Worm (Caenorhabditis elegans): ENCODE results near the gene acc-4.

Gene acc-4

DNA sequence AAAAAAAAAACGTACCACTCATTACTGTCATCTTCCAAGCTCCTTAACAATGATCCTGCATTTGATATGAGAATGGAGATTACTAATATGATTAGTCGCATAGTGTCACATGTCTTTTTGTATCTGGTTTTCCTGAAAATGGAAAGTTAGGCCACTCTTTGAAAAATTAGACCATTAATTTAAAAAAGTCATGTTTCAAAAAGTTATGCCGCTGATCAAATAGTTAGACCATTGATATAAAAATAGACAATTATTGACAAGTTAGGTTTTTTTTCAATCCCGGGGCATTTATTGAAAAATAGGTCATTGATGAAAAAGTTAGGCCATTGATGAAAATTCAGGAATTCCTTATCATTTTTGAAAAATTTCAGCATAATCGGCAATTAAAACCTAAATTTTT is at the start of gene acc-4:
acc-4 (minus strand) TSS at position 101 of the 400 bp plus-strand sequence.
- no peak for TF ChIP-seq unc-62 (GFP tag; optimal IDR thresholded peaks at IDR 0.05)

- TF ChIP-seq unc-62 (GFP tag; optimal IDR thresholded peaks at IDR 0.05), result no peak
Measured at ce11 chrIII:13530838-13531237, 46.9 kb upstream of the acc-4 start.

- TF ChIP-seq unc-62 (GFP tag; optimal IDR thresholded peaks at IDR 0.05), result no peak
Measured at ce11 chrIII:13530017-13530416, 46.1 kb upstream of the acc-4 start.

- no peak for TF ChIP-seq unc-62 (GFP tag; optimal IDR thresholded peaks at IDR 0.05)
Measured at ce11 chrIII:13528513-13529249, 44.8 kb upstream of the acc-4 start.

DNA sequence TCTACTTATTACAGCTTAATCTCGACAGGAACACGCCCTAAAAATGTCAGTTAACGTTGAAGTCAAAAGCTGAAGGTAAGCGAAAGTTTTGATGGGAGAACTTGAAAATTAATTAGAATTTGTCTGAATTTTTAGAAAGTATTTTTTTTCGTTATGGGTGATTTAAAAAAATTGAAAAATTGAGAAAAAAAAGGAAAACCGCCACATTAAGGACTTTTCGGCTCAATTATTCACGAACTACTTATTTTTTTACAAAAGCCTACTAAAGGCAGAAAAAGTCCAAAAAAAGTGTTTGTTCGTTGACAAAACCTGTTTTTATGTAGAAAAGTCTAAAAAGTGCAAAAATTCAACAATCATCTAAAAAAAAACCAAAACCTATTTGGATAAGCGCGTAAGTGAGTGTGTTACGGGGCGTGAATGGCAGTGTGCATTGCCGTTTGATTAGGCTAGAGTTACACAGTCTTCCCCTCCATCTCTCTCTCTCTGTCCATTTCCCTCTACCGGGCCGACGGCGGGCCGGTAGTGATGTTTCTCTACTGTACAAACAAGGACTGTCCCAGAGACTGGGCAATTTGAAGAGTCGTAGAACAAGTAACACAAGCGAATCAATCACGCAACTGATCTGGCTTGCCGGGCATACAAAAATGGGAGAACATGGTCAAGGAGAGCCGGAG is 43.6 kb upstream of the acc-4 start, which contains the start of gene lron-13:
lron-13 (plus strand) TSS at position 15 of the 674 bp plus-strand sequence.
- no peak for TF ChIP-seq unc-62 (GFP tag; optimal IDR thresholded peaks at IDR 0.05)

DNA sequence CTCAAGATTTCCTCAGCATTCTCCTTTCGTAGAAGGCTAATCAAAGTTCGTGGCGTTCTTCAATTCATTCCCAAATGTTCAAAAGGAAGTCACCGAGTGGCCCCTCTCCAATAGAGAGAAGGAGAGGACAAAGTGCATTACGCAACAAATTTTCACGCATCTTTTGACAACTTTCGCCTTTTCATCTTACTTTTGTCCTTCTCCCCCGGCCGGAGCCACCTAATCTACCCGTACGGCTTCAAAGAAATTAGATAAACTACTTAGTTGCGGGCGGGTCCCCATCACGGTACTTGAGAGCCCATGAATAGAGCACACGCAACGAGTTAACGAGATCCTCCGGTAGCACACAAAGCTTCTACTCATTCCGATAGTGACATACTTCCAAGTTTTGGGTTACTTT is 42.8 kb upstream of the acc-4 start:
- TF ChIP-seq unc-62 (GFP tag; optimal IDR thresholded peaks at IDR 0.05), result no peak

DNA sequence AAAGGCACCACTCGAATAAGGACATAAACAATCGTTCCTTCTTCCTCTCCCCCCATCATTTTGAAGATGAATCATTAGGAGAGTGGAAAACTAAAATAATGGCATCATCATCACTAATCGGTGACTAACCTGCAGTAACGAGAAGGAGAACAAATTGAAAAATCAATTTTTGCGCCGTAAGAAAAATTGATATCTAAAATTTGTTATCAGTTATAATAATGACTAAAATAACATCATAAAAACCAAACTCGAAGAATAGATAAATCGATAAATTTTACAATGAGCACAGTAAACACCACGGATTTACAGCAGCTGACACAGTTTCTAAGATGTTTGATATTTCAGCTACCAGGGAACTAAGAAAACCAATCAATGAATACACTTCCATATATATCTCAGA is 42.3 kb upstream of the acc-4 start:
- no peak for TF ChIP-seq unc-62 (GFP tag; optimal IDR thresholded peaks at IDR 0.05)

DNA sequence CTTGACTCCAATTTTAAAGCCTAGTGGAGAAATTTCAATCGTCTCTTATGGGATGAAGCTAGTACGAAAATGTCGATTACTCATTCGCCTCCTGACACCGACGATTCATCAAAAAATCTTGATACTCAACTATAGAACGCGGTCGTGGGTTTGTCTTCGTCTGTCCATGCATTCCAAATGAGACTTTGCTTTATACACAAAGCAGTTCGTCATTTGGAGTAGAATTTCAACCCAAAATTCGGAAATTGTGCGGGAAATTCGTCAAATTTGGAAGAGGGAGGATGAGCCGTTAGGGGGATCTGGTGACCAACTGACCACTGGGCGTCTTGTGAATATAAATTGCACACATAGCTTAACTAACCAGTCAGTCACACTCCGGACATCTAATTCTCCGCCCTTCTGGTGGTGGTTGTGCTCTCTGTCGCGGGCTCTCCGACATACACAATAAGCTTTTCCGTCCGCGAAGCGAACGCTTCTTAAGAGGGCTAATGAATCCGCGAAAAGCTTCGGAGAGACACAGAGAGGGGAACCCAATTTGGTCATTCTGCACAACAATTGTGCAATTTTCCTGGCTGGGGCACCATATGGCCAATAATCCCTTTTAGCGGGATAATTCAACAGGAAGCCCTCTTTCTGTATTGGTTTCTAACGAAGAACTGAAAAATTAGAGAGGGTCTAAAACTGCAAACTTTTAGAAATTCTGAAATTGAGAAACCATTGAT is 41.4 kb upstream of the acc-4 start:
- TF ChIP-seq unc-62 (GFP tag; optimal IDR thresholded peaks at IDR 0.05), result no peak

DNA sequence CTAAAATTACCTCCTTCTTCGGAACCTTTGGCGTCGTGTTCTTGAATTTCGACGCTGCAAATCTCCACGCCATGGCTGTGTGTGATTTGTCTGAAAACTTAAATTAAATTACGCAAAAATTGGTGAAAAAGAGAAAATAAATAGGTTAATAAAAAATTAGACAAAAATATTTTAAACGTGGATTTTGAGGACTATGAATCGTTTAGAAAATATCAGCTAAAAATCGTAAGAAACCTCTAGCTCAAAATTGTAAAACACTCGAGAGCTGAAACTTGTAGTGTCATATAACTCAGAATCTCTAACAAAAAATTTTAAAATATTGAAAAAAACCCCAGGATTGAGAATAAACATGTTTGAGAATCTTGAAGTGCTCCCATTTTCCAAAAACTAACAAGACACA is 40.1 kb upstream of the acc-4 start, which contains the start of gene pod-1:
pod-1 (minus strand) TSS at position 101 of the 400 bp plus-strand sequence.
- no peak for TF ChIP-seq unc-62 (GFP tag; optimal IDR thresholded peaks at IDR 0.05)

- TF ChIP-seq unc-62 (GFP tag; optimal IDR thresholded peaks at IDR 0.05), result no peak
Measured at ce11 chrIII:13518437-13518836, 34.5 kb upstream of the acc-4 start.

ce11 chrIII:13514470-13514869 is 30.5 kb upstream of the acc-4 start, which contains the start of gene mlh-1:
Gene mlh-1 (minus strand): TSS chrIII:13514570.
- no peak for TF ChIP-seq unc-62 (GFP tag; optimal IDR thresholded peaks at IDR 0.05)

DNA sequence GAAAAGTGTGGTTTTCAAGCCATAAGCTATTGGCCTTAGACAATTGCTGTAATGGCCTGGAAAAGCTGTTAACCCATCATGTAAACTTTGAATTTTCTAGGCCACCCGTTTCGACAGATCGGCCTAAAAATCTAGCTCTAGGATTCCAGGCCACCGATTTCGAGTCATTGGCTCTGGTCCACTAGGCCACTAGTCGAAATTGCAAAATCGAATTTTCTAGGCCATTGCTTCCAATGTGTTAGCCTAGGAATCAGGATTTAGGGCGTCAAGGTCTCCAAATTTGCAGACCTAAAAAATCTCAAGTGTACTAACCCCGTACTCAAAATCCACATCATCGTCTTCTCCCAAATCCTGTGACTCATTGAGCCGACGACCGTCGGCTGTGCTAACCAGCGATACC is 26.8 kb upstream of the acc-4 start:
- no peak for TF ChIP-seq unc-62 (GFP tag; optimal IDR thresholded peaks at IDR 0.05)

ce11 chrIII:13505718-13506117 is 21.8 kb upstream of the acc-4 start, which contains the start of gene T28A8.3:
Gene T28A8.3 (plus strand): TSS chrIII:13506018.
- no peak for TF ChIP-seq unc-62 (GFP tag; optimal IDR thresholded peaks at IDR 0.05)

ce11 chrIII:13503379-13503778 is 19.5 kb upstream of the acc-4 start, which contains the start of gene T28A8.4:
Gene T28A8.4 (plus strand): TSS chrIII:13503679.
- no peak for TF ChIP-seq unc-62 (GFP tag; optimal IDR thresholded peaks at IDR 0.05)

DNA sequence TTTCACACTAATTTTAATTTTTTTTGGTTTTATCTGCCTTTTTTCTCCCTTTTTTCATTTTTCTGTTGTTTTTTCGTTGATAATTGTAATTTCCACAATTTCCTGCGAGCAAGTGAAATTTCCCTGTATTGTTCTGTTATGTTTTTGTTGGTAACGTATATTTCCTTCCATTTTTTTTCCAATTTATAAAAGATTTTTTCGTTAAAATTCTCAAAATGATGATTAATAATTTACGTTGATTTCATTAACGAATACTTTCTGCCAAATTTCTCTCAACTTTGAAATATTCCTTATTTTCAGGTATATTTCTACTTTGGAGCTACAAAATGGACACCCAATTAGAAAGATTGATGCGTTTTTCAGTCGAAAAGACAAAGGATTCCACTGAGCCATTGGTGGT is 18.6 kb upstream of the acc-4 start, which contains the start of gene T28A8.8:
T28A8.8 (plus strand) TSS at position 301 of the 400 bp plus-strand sequence.
- no peak for TF ChIP-seq unc-62 (GFP tag; optimal IDR thresholded peaks at IDR 0.05)

ce11 chrIII:13501599-13501998 is 17.7 kb upstream of the acc-4 start, which contains the start of gene T28A8.5:
Gene T28A8.5 (plus strand): TSS chrIII:13501630.
- TF ChIP-seq unc-62 (GFP tag; optimal IDR thresholded peaks at IDR 0.05), result no peak
